Fruit fly (Drosophila melanogaster): Measurements from ENCODE around the gene Naxe.

Gene Naxe

dm6 chrX:10053547-10053946 is 32.4 kb downstream of the Naxe start, which contains the start of gene Yp1:
Gene Yp1 (plus strand): TSS chrX:10053811.
- no peak for TF ChIP-seq CG4496 (GFP tag; IDR thresholded peaks at IDR 0.05)
- no peak for TF ChIP-seq CG17806 (tag; optimal IDR thresholded peaks at IDR 0.05)
- no peak for TF ChIP-seq rn (GFP tag; IDR thresholded peaks at IDR 0.05)
- no peak for TF ChIP-seq CG8159 (tag; optimal IDR thresholded peaks at IDR 0.05)
- TF ChIP-seq Pif1B (GFP tag; optimal IDR thresholded peaks at IDR 0.05): no peak
- TF ChIP-seq CG12605 (GFP tag; IDR thresholded peaks at IDR 0.05): no peak
- TF ChIP-seq CG13204 (GFP tag; optimal IDR thresholded peaks at IDR 0.05): no peak
- no peak for TF ChIP-seq Pif1A (GFP tag; optimal IDR thresholded peaks at IDR 0.05)
- TF ChIP-seq Ets98B (GFP tag; IDR thresholded peaks at IDR 0.05): no peak
- no peak for TF ChIP-seq CG32121 (GFP tag; IDR thresholded peaks at IDR 0.05)
- TF ChIP-seq CG15710 (tag; optimal IDR thresholded peaks at IDR 0.05): no peak
- TF ChIP-seq CG9948 (tag; optimal IDR thresholded peaks at IDR 0.05): no peak

- no peak for TF ChIP-seq Pif1A (GFP tag; optimal IDR thresholded peaks at IDR 0.05)
- TF ChIP-seq gl (tag; optimal IDR thresholded peaks at IDR 0.05): no peak
- no peak for TF ChIP-seq CG9948 (tag; optimal IDR thresholded peaks at IDR 0.05)
- TF ChIP-seq rn (GFP tag; IDR thresholded peaks at IDR 0.05): no peak
- TF ChIP-seq CG34367 (tag; optimal IDR thresholded peaks at IDR 0.05): no peak
- no peak for TF ChIP-seq Ets98B (GFP tag; IDR thresholded peaks at IDR 0.05)
- no peak for TF ChIP-seq fd96Ca (GFP tag; IDR thresholded peaks at IDR 0.05)
- TF ChIP-seq CG32121 (GFP tag; IDR thresholded peaks at IDR 0.05): no peak
- no peak for TF ChIP-seq CG13204 (GFP tag; optimal IDR thresholded peaks at IDR 0.05)
- TF ChIP-seq CG8159 (tag; optimal IDR thresholded peaks at IDR 0.05): no peak
- no peak for TF ChIP-seq CG15710 (tag; optimal IDR thresholded peaks at IDR 0.05)
- no peak for TF ChIP-seq Pif1B (GFP tag; optimal IDR thresholded peaks at IDR 0.05)
- no peak for TF ChIP-seq CG4496 (GFP tag; IDR thresholded peaks at IDR 0.05)
These were observed 33.4 kb downstream of the Naxe start, which contains the start of gene Yp2 for dm6 chrX:10052549-10052948. Gene Yp2 (minus strand): TSS chrX:10052636.

- TF ChIP-seq CG13204 (GFP tag; optimal IDR thresholded peaks at IDR 0.05) (peak; percentile 50), CG10348 (GFP tag; IDR thresholded peaks at IDR 0.05) (no peak)
These were observed 38.0 kb downstream of the Naxe start for dm6 chrX:10047961-10048360.

- TF ChIP-seq gl (tag; optimal IDR thresholded peaks at IDR 0.05): no peak
- no peak for TF ChIP-seq rn (GFP tag; IDR thresholded peaks at IDR 0.05)
- TF ChIP-seq Snoo (tag; optimal IDR thresholded peaks at IDR 0.05): no peak
- TF ChIP-seq Pif1B (GFP tag; optimal IDR thresholded peaks at IDR 0.05): no peak
- TF ChIP-seq CG8159 (tag; optimal IDR thresholded peaks at IDR 0.05): no peak
- TF ChIP-seq CG9948 (tag; optimal IDR thresholded peaks at IDR 0.05): no peak
- no peak for TF ChIP-seq CG8301 (tag; optimal IDR thresholded peaks at IDR 0.05)
- TF ChIP-seq CG15710 (tag; optimal IDR thresholded peaks at IDR 0.05): no peak
- no peak for TF ChIP-seq fd96Ca (GFP tag; IDR thresholded peaks at IDR 0.05)
- TF ChIP-seq CG17806 (tag; optimal IDR thresholded peaks at IDR 0.05): no peak
- no peak for TF ChIP-seq CG32121 (GFP tag; IDR thresholded peaks at IDR 0.05)
- TF ChIP-seq EcR (GFP tag; optimal IDR thresholded peaks at IDR 0.05): no peak
- no peak for TF ChIP-seq CG12605 (GFP tag; IDR thresholded peaks at IDR 0.05)
- no peak for TF ChIP-seq Ets98B (GFP tag; IDR thresholded peaks at IDR 0.05)
- TF ChIP-seq CG13204 (GFP tag; optimal IDR thresholded peaks at IDR 0.05): no peak
These were observed 39.2 kb downstream of the Naxe start for dm6 chrX:10046760-10047159.

- TF ChIP-seq CG8301 (tag; optimal IDR thresholded peaks at IDR 0.05) (no peak), CG12605 (GFP tag; IDR thresholded peaks at IDR 0.05) (no peak)
These were observed 40.2 kb downstream of the Naxe start for dm6 chrX:10045763-10046162.

- TF ChIP-seq Ets98B (GFP tag; IDR thresholded peaks at IDR 0.05) (no peak), CG17806 (tag; optimal IDR thresholded peaks at IDR 0.05) (no peak), CG8159 (tag; optimal IDR thresholded peaks at IDR 0.05) (no peak), CG4496 (GFP tag; IDR thresholded peaks at IDR 0.05) (no peak), CG12605 (GFP tag; IDR thresholded peaks at IDR 0.05) (no peak), CG10348 (GFP tag; IDR thresholded peaks at IDR 0.05) (no peak), Pif1B (GFP tag; optimal IDR thresholded peaks at IDR 0.05) (no peak)
These were observed 42.1 kb downstream of the Naxe start for dm6 chrX:10043873-10044272.

- TF ChIP-seq EcR (GFP tag; optimal IDR thresholded peaks at IDR 0.05) (peak; percentile 97), fd96Ca (GFP tag; IDR thresholded peaks at IDR 0.05) (no peak)
These were observed 46.4 kb downstream of the Naxe start for dm6 chrX:10039528-10039927.

All from whole organism, pupa.